Worm (Caenorhabditis elegans) whole organism, L2 larva: ENCODE data around the gene gadr-2.
A peak's percentile ranks its signal among the peaks of the same experiment; 100 is the strongest.

ENCODE experiments used
- C34F6.9 ChIP-seq: fragments of 150-350 bp; optimal IDR thresholded peaks from 2 replicates; lab custom pipeline; 2014; ENCODE audit warnings: missing biosample characterization, missing genetic modification characterization
- F13H6.1 ChIP-seq: sonication (generic microtip); optimal IDR thresholded peaks from 2 replicates; lab custom pipeline; 2016; ENCODE audit warnings: missing genetic modification characterization, missing compliant biosample characterization
- R02D3.7 ChIP-seq: fragments of 150-350 bp; optimal IDR thresholded peaks from 2 replicates; lab custom pipeline; 2014; ENCODE audit warnings: missing biosample characterization, missing genetic modification characterization
- Y55F3AM.14 ChIP-seq: fragments of 200-800 bp; sonication (Bioruptor generic); optimal IDR thresholded peaks from 2 replicates; lab custom pipeline; 2018; ENCODE audit warnings: mild to moderate bottlenecking, missing genetic modification characterization, missing compliant biosample characterization
- alr-1 ChIP-seq: fragments of 150-350 bp; optimal IDR thresholded peaks from 2 replicates; lab custom pipeline; 2014; ENCODE audit warnings: missing biosample characterization, missing genetic modification characterization
- aly-2 ChIP-seq: fragments of 150-350 bp; optimal IDR thresholded peaks from 2 replicates; lab custom pipeline; 2014; ENCODE audit warnings: missing biosample characterization, missing genetic modification characterization
- ama-1 ChIP-seq: fragments of 150-350 bp; optimal IDR thresholded peaks from 2 replicates; lab custom pipeline; 2018; ENCODE audit warnings: inconsistent platforms
- blmp-1 ChIP-seq: sonication (generic microtip); optimal IDR thresholded peaks from 2 replicates; lab custom pipeline; 2017; ENCODE audit warnings: missing genetic modification characterization, mild to moderate bottlenecking, missing compliant biosample characterization, antibody characterized with exemption, moderate library complexity; ENCODE audit not compliant: insufficient read depth
- ceh-82 ChIP-seq: fragments of 150-350 bp; optimal IDR thresholded peaks from 2 replicates; lab custom pipeline; 2014; ENCODE audit warnings: missing biosample characterization, missing genetic modification characterization
- crh-2 ChIP-seq: sonication (generic microtip); optimal IDR thresholded peaks from 2 replicates; lab custom pipeline; 2017; ENCODE audit warnings: missing biosample characterization, missing genetic modification characterization
- egl-27 ChIP-seq: sonication (generic microtip); optimal IDR thresholded peaks from 3 replicates; lab custom pipeline; 2017; ENCODE audit warnings: missing biosample characterization, missing genetic modification reagents, missing genetic modification characterization
- elt-3 ChIP-seq: sonication (generic microtip); optimal IDR thresholded peaks from 2 replicates; lab custom pipeline; 2017; ENCODE audit warnings: missing biosample characterization, missing genetic modification characterization
- fos-1 ChIP-seq: fragments of 150-350 bp; optimal IDR thresholded peaks from 2 replicates; lab custom pipeline; 2014; ENCODE audit warnings: missing biosample characterization, missing genetic modification characterization
- gmeb-1 ChIP-seq: fragments of 150-350 bp; optimal IDR thresholded peaks from 2 replicates; lab custom pipeline; 2014; ENCODE audit warnings: missing biosample characterization, missing genetic modification characterization
- lin-13 ChIP-seq: fragments of 150-350 bp; optimal IDR thresholded peaks from 2 replicates; lab custom pipeline; 2014; ENCODE audit warnings: missing biosample characterization, missing genetic modification reagents, missing genetic modification characterization
- lsy-2 ChIP-seq, 2 experiments: fragments of 150-350 bp in 1 of 2; sonication (generic microtip) in 1 of 2; optimal IDR thresholded peaks; 2 replicates each; lab custom pipeline; 2014 to 2017; ENCODE audit warnings: missing biosample characterization in 2 of 2, missing genetic modification characterization in 2 of 2
- mab-5 ChIP-seq: fragments of 150-350 bp; optimal IDR thresholded peaks from 2 replicates; lab custom pipeline; 2014; ENCODE audit warnings: missing biosample characterization, missing genetic modification characterization
- mdl-1 ChIP-seq, 2 experiments: fragments of 150-350 bp in 1 of 2; sonication (generic microtip) in 1 of 2; optimal IDR thresholded peaks; 2 replicates each; lab custom pipeline; 2017; ENCODE audit warnings: missing biosample characterization in 2 of 2, missing genetic modification characterization in 2 of 2
- nhr-10 ChIP-seq: sonication (generic microtip); optimal IDR thresholded peaks from 2 replicates; lab custom pipeline; 2017; ENCODE audit warnings: missing biosample characterization, missing genetic modification characterization
- nhr-12 ChIP-seq: fragments of 150-350 bp; optimal IDR thresholded peaks from 2 replicates; lab custom pipeline; 2014; ENCODE audit warnings: missing biosample characterization, missing genetic modification characterization
- nhr-129 ChIP-seq: fragments of 150-350 bp; optimal IDR thresholded peaks from 2 replicates; lab custom pipeline; 2014; ENCODE audit warnings: missing biosample characterization, missing genetic modification characterization
- nhr-21 ChIP-seq: fragments of 150-350 bp; optimal IDR thresholded peaks from 2 replicates; lab custom pipeline; 2014; ENCODE audit warnings: missing biosample characterization, missing genetic modification characterization
- nhr-25 ChIP-seq: fragments of 150-350 bp; sonication (generic microtip); optimal IDR thresholded peaks from 3 replicates; lab custom pipeline; 2014; ENCODE audit warnings: missing biosample characterization, missing genetic modification characterization
- peb-1 ChIP-seq: fragments of 150-350 bp; optimal IDR thresholded peaks from 2 replicates; lab custom pipeline; 2014; ENCODE audit warnings: missing biosample characterization, missing genetic modification characterization
- sma-3 ChIP-seq: sonication (generic microtip); optimal IDR thresholded peaks from 2 replicates; lab custom pipeline; 2016; ENCODE audit warnings: missing genetic modification reagents, missing genetic modification characterization, missing compliant biosample characterization
- sma-9 ChIP-seq, 2 experiments: fragments of 150-350 bp in 1 of 2; sonication (generic microtip) in 1 of 2; optimal IDR thresholded peaks; 2 replicates each; lab custom pipeline; 2014 to 2016; ENCODE audit warnings: missing genetic modification characterization in 2 of 2, mild to moderate bottlenecking in 1 of 2, missing biosample characterization in 1 of 2, missing compliant biosample characterization in 1 of 2, missing genetic modification reagents in 1 of 2, moderate library complexity in 1 of 2
- snpc-4 ChIP-seq: fragments of 150-350 bp; optimal IDR thresholded peaks from 2 replicates; lab custom pipeline; 2014; ENCODE audit warnings: missing biosample characterization, missing genetic modification characterization
- unc-39 ChIP-seq: fragments of 150-350 bp; optimal IDR thresholded peaks from 2 replicates; lab custom pipeline; 2014; ENCODE audit warnings: missing biosample characterization, missing genetic modification characterization
- unc-55 ChIP-seq: fragments of 150-350 bp; sonication (generic microtip); optimal IDR thresholded peaks from 3 replicates; lab custom pipeline; 2014; ENCODE audit warnings: missing biosample characterization, missing genetic modification reagents, missing genetic modification characterization
- unc-62 ChIP-seq: fragments of 150-350 bp; optimal IDR thresholded peaks from 2 replicates; lab custom pipeline; 2014; ENCODE audit warnings: missing biosample characterization, missing genetic modification reagents, missing genetic modification characterization
- zag-1 ChIP-seq: fragments of 150-350 bp; optimal IDR thresholded peaks from 2 replicates; lab custom pipeline; 2014; ENCODE audit warnings: missing biosample characterization, missing genetic modification characterization
- ztf-1 ChIP-seq: fragments of 200-800 bp; sonication (Bioruptor generic); conservative IDR thresholded peaks from 2 replicates; pipeline ENCODE4 v1.3.6; 2022; ENCODE audit warnings: missing genetic modification characterization, missing compliant biosample characterization
- ztf-4 ChIP-seq: fragments of 150-350 bp; optimal IDR thresholded peaks from 2 replicates; lab custom pipeline; 2014; ENCODE audit warnings: missing biosample characterization, missing genetic modification characterization

The gadr-2 gene

ce11 chrIV:9518608-9519007, 33.7 kb upstream of the gadr-2 start, which contains the start of gene nlp-35:
Gene nlp-35 (minus strand): TSS chrIV:9518926.
- TF ChIP-seq nhr-21 (peak; percentile 25), gmeb-1 (tag; lab: Kevin White, UChicago) (no peak), blmp-1 (no peak), ztf-1 (no peak)

- TF ChIP-seq ceh-82 (no peak), ztf-4 (tag; lab: Kevin White, UChicago) (no peak), ama-1 (no peak), nhr-10 (tag; lab: Kevin White, UChicago) (no peak), nhr-21 (peak; percentile 40), unc-39 (tag; lab: Kevin White, UChicago) (no peak), elt-3 (no peak), nhr-25 (tag; lab: Kevin White, UChicago) (peak; percentile 28), egl-27 (tag; lab: Kevin White, UChicago) (no peak), fos-1 (tag; lab: Kevin White, UChicago) (peak; percentile 30), crh-2 (no peak), sma-3 (peak; percentile 53), Y55F3AM.14 (GFP tag; lab: Kevin White, UChicago) (no peak), blmp-1 (peak; percentile 59), gmeb-1 (tag; lab: Kevin White, UChicago) (peak; percentile 44), lin-13 (GFP tag; lab: Kevin White, UChicago) (no peak), F13H6.1 (no peak), lsy-2 (tag; optimal IDR thresholded peaks at IDR 0.05; lab: Kevin White, UChicago) (peak in 1 of 2 experiments; percentile 32), mdl-1 (tag; optimal IDR thresholded peaks at IDR 0.05; lab: Kevin White, UChicago) (no peak), sma-9 (GFP tag; optimal IDR thresholded peaks at IDR 0.05; lab: Kevin White, UChicago) (peak; percentile 66), sma-9 (tag; optimal IDR thresholded peaks at IDR 0.05; lab: Kevin White, UChicago) (no peak), R02D3.7 (no peak), unc-62 (GFP tag; lab: Kevin White, UChicago) (no peak), nhr-129 (tag; lab: Kevin White, UChicago) (peak; percentile 19), unc-55 (no peak), alr-1 (tag; lab: Kevin White, UChicago) (no peak), zag-1 (tag; lab: Kevin White, UChicago) (no peak)
Observed at ce11 chrIV:9516831-9517230, 31.9 kb upstream of the gadr-2 start, which contains the start of gene C33A12.19. Gene C33A12.19 (plus strand): TSS chrIV:9516999.

ce11 chrIV:9514132-9514531, 29.2 kb upstream of the gadr-2 start:
- TF ChIP-seq fos-1 (tag; lab: Kevin White, UChicago) (no peak), nhr-25 (tag; lab: Kevin White, UChicago) (peak; percentile 0), nhr-129 (tag; lab: Kevin White, UChicago) (peak; percentile 91)
- TF ChIP-seq, all 48 proteins: peak for 2

- peak; percentile 44 for TF ChIP-seq unc-55
- no peak for TF ChIP-seq mab-5 (tag; lab: Kevin White, UChicago)
- TF ChIP-seq C34F6.9 (tag; lab: Kevin White, UChicago) = peak; percentile 32
- TF ChIP-seq crh-2 = peak; percentile 57
- peak; percentile 72 for TF ChIP-seq ama-1
- TF ChIP-seq aly-2 (tag; lab: Kevin White, UChicago) = no peak
- TF ChIP-seq peb-1 (tag; lab: Kevin White, UChicago) = no peak
- TF ChIP-seq nhr-12 = no peak
- TF ChIP-seq lsy-2 (tag; optimal IDR thresholded peaks at IDR 0.05; lab: Kevin White, UChicago) = peak; percentile 14 to 40
- peak; percentile 67 for TF ChIP-seq snpc-4 (tag; lab: Kevin White, UChicago)
- TF ChIP-seq lin-13 (GFP tag; lab: Kevin White, UChicago) = peak; percentile 11
- peak; percentile 41 for TF ChIP-seq fos-1 (tag; lab: Kevin White, UChicago)
- peak; percentile 15 for TF ChIP-seq sma-9 (GFP tag; optimal IDR thresholded peaks at IDR 0.05; lab: Kevin White, UChicago)
- no peak for TF ChIP-seq sma-9 (tag; optimal IDR thresholded peaks at IDR 0.05; lab: Kevin White, UChicago)
- peak; percentile 58 for TF ChIP-seq nhr-25 (tag; lab: Kevin White, UChicago)
- TF ChIP-seq nhr-10 (tag; lab: Kevin White, UChicago) = no peak
- peak; percentile 56 for TF ChIP-seq nhr-21
- peak; percentile 73 for TF ChIP-seq nhr-129 (tag; lab: Kevin White, UChicago)
- peak; percentile 94 for TF ChIP-seq blmp-1
- TF ChIP-seq sma-3 = peak; percentile 61
- peak; percentile 35 for TF ChIP-seq F13H6.1
- peak; percentile 28 for TF ChIP-seq gmeb-1 (tag; lab: Kevin White, UChicago)
Observed at ce11 chrIV:9513360-9513777, 28.4 kb upstream of the gadr-2 start.

- TF ChIP-seq nhr-129 (tag; lab: Kevin White, UChicago) (peak; percentile 13), crh-2 (no peak)
- TF ChIP-seq, all 48 proteins: peak for 1
Observed at ce11 chrIV:9512836-9513235, 27.9 kb upstream of the gadr-2 start, which contains the start of gene C33A12.3. Gene C33A12.3 (minus strand): TSS chrIV:9513002.
